Worm (Caenorhabditis elegans) whole organism, L4/young adult: ENCODE measurements around the gene C10G8.8.
A peak's percentile ranks its signal among the peaks of the same experiment; 100 is the strongest.

Experiments
- W03F9.2 ChIP-seq: fragments of 150-350 bp; optimal IDR thresholded peaks from 2 replicates; lab custom pipeline; 2014; ENCODE audit warnings: missing biosample characterization, missing genetic modification characterization
- dao-5 ChIP-seq: sonication (generic microtip); optimal IDR thresholded peaks from 2 replicates; lab custom pipeline; 2016; ENCODE audit warnings: missing genotype, missing genetic modification characterization, moderate library complexity, missing compliant biosample characterization
- him-1 ChIP-seq: sonication (generic microtip); optimal IDR thresholded peaks from 2 replicates; lab custom pipeline; 2016; ENCODE audit warnings: missing genotype, missing genetic modification reagents, missing genetic modification characterization, missing compliant biosample characterization

Gene C10G8.8

DNA sequence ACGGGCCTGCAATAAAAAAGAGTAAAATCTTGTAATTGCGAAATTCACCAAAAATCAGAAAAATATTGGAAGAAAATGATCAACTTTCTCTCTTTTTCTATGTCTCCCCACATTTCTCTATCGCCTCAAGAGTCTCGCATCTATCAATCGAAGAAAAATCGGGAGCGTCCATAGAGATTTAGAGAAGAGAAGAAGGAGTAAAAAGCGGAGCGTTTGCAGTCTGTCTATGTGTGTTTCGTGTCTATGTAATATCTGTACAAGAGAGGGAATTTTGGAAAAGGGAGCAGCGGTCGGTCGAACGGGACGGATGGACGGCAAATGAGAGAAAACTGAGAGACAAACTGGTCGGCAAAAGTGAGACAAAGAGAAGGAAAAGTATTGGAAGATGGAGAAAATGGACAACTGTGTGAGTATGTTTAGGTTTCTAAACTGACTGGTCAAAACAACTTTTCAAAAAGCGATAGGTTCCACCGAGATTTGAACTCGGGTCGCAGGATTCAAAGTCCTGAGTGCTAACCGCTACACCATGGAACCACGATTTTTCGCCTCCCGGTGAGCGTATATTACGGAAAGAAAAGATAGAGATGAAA is 1.6 kb upstream of the C10G8.8 start:
- TF ChIP-seq W03F9.2 (tag; lab: Kevin White, UChicago) = peak; percentile 56
- TF ChIP-seq dao-5 = no peak

DNA sequence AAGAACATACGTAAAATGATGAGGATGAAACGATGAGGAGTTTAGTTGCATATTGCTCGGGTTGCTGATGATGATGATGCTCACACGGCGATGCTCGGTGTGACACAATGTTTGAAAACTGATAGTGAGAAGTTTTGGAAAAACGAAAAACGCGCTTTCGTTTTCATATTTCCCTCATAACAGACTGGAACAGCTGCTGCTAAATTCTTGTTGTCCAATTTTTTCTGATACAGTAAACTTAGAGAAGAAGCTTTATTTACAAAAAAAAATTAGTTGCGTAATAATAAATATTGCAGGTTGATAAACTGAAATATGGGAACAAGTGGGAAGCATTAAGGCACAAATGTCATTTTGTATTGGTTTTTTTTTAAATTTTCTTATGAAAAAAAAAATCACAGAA is 3.6 kb downstream of the C10G8.8 start, which contains the start of gene ceh-33:
Gene ceh-33 (minus strand): TSS at position 101 of the 400 bp plus-strand sequence.
- TF ChIP-seq dao-5 = no peak
- TF ChIP-seq W03F9.2 (tag; lab: Kevin White, UChicago) = no peak
- TF ChIP-seq him-1 (tag; lab: Kevin White, UChicago) = no peak

DNA sequence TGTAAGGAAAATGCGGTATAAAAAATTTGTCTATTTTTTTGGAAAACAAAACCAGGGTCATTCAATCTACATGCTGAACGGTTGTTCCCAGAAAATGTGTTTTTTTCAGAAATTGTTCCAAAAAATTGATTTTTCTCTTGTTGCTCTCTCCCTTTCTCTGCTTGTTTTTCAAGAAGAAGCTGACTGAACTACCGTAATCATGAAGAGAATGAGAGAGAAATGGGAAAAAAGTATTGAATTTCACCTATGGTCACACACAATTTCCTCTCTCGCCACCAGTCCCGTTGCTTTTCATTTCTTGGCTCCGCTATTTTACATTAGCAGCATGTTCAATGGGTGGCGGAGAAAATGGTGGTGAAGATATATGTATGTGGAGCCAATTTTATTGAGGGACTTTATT is 5.4 kb downstream of the C10G8.8 start:
- TF ChIP-seq him-1 (tag; lab: Kevin White, UChicago) (no peak), dao-5 (no peak), W03F9.2 (tag; lab: Kevin White, UChicago) (no peak)

DNA sequence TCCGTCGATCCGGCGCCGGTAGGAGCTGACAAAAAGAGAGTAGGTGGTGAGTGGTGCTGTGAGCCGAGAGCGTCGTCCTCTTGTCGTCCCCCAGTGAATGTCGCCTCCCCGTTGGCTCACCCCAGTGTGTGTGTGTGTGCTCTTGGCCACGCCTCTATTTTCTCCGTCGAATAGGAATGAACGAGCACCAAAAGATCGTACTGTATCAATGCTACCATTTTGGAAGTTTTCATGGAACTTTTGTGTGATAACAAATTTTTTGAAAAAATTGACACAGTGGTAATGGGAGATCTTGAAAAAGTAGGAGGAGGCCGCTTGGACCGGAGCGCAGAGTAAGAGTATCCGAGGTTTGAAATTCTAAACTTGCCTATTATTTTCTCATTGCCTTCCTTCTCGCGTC is 8.7 kb downstream of the C10G8.8 start, which contains the start of gene ceh-34:
Gene ceh-34 (minus strand): TSS at position 101 of the 400 bp plus-strand sequence.
- no peak for TF ChIP-seq W03F9.2 (tag; lab: Kevin White, UChicago)
- no peak for TF ChIP-seq him-1 (tag; lab: Kevin White, UChicago)

DNA sequence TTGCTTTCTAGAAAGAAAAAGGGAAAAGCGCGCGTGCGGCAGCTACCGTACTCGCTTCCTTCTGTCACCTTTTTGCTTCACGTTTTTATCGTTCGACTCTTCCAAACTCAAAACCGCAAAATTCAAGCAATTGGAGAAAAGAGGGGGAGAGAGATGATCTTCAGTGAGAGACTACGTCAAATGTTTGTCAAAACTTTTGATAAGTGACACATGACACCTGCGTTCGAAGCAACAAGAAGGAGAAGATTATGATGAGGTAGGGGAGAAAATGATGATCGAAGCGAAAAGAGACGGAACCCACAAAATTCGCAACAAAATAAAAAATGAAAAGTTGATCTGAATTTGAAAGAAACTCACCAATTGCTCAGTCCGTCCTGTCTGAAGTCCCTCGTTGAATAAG is 9.9 kb downstream of the C10G8.8 start:
- TF ChIP-seq him-1 (tag; lab: Kevin White, UChicago) (no peak), W03F9.2 (tag; lab: Kevin White, UChicago) (no peak), dao-5 (no peak)

DNA sequence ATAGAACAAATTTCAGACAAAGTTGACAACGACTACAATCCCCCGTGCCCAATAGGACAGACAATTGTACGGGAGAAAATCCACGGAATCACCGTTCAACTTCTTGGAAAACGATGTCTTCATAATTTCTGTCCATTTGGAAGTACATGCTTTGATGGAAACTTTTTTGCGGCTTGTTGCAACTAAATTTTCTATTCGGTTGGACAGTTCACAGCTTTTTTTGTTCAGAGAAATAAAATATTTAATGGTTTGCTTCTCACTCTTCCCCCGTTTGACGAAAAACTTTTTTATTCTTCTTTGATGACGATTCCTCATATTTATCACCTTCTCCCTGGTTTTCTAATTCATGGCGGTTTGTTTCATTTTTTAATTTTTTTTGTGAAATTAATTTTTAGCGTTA is 14.1 kb downstream of the C10G8.8 start, which contains the start of gene C10G8.2:
Gene C10G8.2 (plus strand): TSS at position 301 of the 400 bp plus-strand sequence.
- TF ChIP-seq dao-5 = no peak
- TF ChIP-seq him-1 (tag; lab: Kevin White, UChicago) = no peak
- no peak for TF ChIP-seq W03F9.2 (tag; lab: Kevin White, UChicago)

DNA sequence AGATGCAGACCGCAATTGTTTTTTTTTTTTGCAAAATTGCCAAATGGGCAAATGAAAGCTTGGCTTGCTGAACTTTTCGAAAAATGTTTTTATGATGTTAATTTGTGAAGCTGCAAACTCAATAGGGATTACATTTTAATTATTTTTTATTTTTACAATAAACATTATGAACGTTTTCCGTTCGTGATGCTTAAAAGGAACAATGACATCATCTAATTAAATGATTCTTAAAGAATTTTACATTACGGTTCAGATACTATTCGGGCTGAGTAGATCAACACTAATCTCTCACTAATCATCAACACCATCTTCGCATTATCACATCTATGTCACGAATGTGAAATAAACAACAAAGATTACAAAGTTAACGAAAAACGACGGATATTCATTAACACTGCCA is 15.8 kb downstream of the C10G8.8 start, which contains the start of gene C10G8.3:
Gene C10G8.3 (plus strand): TSS at position 301 of the 400 bp plus-strand sequence.
- TF ChIP-seq him-1 (tag; lab: Kevin White, UChicago) (no peak), W03F9.2 (tag; lab: Kevin White, UChicago) (no peak), dao-5 (no peak)

DNA sequence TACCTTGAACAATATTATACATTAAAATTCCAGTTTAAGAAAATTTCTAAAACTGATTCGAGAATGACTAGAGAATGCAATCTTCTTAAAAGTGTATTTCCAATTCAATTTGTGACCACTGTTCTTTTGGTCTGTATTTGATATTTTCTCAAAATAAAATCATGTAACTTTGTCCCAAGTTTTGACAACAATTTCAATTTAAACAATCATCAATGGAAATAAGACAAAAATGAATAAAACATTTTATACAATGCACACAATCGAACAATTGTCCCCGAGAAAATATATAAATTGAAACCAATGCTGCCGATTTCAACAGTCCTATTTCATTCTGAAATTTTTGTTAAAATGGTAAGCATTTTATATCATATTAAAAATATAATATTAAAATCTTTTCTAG is 16.6 kb downstream of the C10G8.8 start, which contains the start of gene C10G8.4:
Gene C10G8.4 (plus strand): TSS at position 301 of the 400 bp plus-strand sequence.
- no peak for TF ChIP-seq him-1 (tag; lab: Kevin White, UChicago)

DNA sequence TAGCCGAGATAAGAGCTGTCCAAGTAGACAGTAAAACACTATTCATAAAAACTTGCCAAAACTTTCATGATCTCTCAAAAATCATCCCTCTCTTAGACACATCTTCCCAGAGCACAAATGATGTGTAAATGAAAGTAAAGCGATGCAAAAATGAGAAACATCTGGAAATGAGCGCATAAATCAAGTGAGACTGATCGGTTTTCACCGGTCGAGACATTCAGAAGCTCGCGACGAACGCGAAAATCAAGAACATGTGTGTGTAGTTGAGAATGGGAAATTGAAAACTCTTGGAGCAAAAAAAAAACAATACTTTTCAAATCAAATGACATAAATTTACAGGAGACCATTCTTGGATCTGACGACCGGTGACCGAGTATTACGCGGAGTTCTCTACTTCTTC is 23.8 kb downstream of the C10G8.8 start:
- TF ChIP-seq him-1 (tag; lab: Kevin White, UChicago) = no peak
- TF ChIP-seq W03F9.2 (tag; lab: Kevin White, UChicago) = no peak

DNA sequence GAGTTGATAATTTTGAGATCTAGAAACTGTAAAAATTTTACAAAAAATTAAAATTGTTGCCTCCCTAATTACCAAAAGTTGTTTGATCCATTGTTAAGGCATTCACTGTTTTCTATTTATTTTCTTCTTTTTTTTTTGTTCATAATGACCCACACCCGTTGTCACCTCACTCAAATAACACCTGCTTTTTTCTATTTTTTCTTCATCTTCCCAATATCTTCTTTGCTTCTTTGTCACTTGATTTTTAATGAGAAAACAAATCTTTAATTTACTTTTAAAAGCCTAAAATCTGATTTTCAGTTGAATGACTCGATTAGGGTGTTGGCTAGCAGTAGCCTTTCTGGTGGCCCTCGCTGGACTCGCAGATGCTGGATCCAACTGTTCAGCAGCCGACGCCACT is 24.8 kb downstream of the C10G8.8 start, which contains the start of gene ncx-2:
Gene ncx-2 (plus strand): TSS at position 301 of the 400 bp plus-strand sequence.
- TF ChIP-seq dao-5 (no peak), W03F9.2 (tag; lab: Kevin White, UChicago) (no peak), him-1 (tag; lab: Kevin White, UChicago) (no peak)

DNA sequence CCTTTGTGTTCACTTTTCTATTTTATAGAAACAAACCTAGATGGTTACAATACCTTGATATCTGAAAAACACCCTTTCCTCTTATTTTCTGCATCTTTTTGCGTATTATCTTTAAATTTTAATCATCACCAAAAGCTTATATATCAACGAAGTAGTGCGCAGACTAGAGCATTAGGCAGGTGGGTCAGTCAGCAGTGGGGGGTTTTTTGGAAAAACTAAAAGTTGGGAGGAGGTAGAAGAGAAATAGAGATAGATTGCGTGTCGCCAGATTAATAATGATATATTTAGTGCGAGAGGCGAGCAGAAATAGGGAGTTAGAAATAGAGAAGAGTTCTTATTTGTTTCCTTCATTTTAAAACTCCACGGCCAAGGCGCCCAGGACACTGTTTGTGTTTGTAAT is 27.0 kb downstream of the C10G8.8 start:
- TF ChIP-seq W03F9.2 (tag; lab: Kevin White, UChicago) (no peak), him-1 (tag; lab: Kevin White, UChicago) (no peak), dao-5 (no peak)

DNA sequence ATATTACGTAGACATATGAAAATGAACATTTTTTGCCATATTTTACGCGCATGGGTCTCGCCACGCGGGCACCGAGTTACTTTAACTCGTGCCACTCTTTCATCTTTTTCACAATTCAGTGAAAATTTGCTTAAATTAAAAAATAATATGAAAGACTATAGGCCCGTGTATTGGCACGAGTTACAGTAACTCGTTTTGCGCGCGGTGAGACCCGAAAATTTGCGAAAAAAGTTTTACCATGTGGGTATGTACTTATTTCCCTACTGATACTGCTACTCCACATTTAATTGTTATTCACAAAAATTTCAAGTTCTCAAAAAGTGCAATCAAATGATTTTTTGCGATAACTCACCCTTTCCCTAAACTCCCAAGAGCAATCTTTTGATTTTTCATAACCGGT is 30.5 kb downstream of the C10G8.8 start:
- TF ChIP-seq him-1 (tag; lab: Kevin White, UChicago) = no peak
- TF ChIP-seq dao-5 = no peak
- TF ChIP-seq W03F9.2 (tag; lab: Kevin White, UChicago) = no peak

DNA sequence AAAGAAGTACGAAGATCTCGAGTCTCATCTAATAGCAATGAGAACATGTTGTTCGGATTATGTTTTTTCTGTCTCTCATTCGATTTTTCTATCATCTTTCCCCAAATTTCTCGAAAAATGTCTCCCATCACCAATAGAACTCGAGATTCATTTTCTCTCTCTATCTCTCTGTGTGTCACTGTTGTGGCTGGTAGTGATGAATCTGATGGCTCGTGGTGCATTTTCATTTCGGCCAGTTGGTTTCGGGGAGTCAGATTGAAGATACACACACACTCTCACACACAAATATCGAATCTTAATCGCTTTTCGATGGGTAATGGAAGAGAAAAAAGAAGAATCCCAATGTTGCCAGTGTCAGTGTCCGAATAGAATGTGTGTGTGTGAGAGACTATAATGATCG is 32.3 kb downstream of the C10G8.8 start:
- TF ChIP-seq dao-5 (no peak), him-1 (tag; lab: Kevin White, UChicago) (no peak), W03F9.2 (tag; lab: Kevin White, UChicago) (no peak)

DNA sequence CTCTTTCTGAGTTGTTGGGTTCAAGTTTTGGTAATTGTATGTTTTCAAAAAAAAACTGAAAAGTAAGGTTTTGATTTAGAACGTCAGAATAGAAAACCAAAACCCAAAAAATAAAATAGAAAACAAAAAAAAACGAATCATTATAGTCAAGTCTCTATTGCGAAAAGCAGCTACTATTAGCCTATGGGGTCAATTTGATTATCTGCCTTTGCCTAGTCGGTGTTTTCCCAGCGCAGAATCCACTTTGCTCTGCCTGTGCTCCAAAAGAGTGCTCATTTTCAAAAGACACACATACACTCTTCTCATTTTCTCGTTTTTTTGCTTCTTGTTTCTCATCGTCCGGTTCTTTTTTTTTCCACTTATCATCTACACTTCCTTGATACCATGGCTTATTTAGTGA is 39.5 kb downstream of the C10G8.8 start:
- TF ChIP-seq him-1 (tag; lab: Kevin White, UChicago) = no peak
- TF ChIP-seq W03F9.2 (tag; lab: Kevin White, UChicago) = no peak
- TF ChIP-seq dao-5 = no peak

DNA sequence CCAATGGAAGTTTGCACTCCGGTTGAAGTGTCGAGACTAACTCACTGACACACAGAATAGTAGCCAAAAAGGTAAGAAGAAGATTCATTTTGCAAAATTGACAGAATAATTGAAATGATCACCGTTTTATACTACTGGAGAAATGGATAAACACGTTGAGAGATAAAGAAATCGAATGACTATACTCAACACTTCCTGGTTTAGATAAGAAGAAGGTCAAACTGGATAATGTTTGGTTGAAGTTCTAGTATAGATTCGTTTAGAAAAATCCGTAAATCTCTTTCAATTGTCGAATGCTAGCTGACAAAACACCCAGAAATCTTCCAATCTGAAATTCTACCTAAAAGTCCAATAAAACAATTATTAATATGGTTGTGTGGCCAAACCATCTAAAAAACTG is 40.9 kb downstream of the C10G8.8 start, which contains the start of gene Y49G5A.1:
Gene Y49G5A.1 (minus strand): TSS at position 101 of the 400 bp plus-strand sequence.
- no peak for TF ChIP-seq W03F9.2 (tag; lab: Kevin White, UChicago)
- no peak for TF ChIP-seq him-1 (tag; lab: Kevin White, UChicago)
- TF ChIP-seq dao-5 = no peak
